Fruit fly (Drosophila melanogaster) whole organism, prepupa: ENCODE measurements around the gene CanA-14F.

Source experiments
- Blimp-1 ChIP-seq: fragments of 200-800 bp; sonication (Bioruptor generic); optimal IDR thresholded peaks from 3 replicates; lab custom pipeline; 2017; ENCODE audit warnings: missing biosample characterization, missing genetic modification characterization, mild to moderate bottlenecking, moderate library complexity, missing genetic modification reagents
- CG10631 ChIP-seq: fragments of 200-800 bp; sonication (Bioruptor generic); optimal IDR thresholded peaks from 2 replicates; lab custom pipeline; 2016; ENCODE audit warnings: missing biosample characterization, missing genetic modification characterization
- CG10669 ChIP-seq: fragments of 200-800 bp; sonication (Bioruptor generic); optimal IDR thresholded peaks from 3 replicates; lab custom pipeline; 2018; ENCODE audit warnings: missing biosample characterization, mild to moderate bottlenecking, missing genetic modification characterization, moderate library complexity
- CG11294 ChIP-seq: fragments of 200-800 bp; sonication (Bioruptor generic); IDR thresholded peaks from 2 replicates; pipeline ENCODE4 v1.3.6; 2022; ENCODE audit warnings: missing biosample characterization, missing genetic modification characterization
- CG11762 ChIP-seq: fragments of 200-800 bp; sonication (Bioruptor generic); optimal IDR thresholded peaks from 3 replicates; lab custom pipeline; 2016; ENCODE audit warnings: missing biosample characterization, missing genetic modification characterization; ENCODE audit not compliant: insufficient read depth
- CG15336 ChIP-seq: fragments of 200-800 bp; sonication (Bioruptor generic); IDR thresholded peaks from 2 replicates; pipeline ENCODE4 v1.3.6; 2022; ENCODE audit warnings: missing biosample characterization, missing genetic modification characterization
- CG1621 ChIP-seq: fragments of 200-800 bp; sonication (Bioruptor generic); optimal IDR thresholded peaks from 3 replicates; lab custom pipeline; 2018; ENCODE audit warnings: missing biosample characterization, mild to moderate bottlenecking, missing genetic modification characterization
- CG16779 ChIP-seq: fragments of 200-800 bp; sonication (Bioruptor generic); optimal IDR thresholded peaks from 3 replicates; lab custom pipeline; 2017; ENCODE audit warnings: missing biosample characterization, mild to moderate bottlenecking, missing genetic modification characterization
- CG3032 ChIP-seq: fragments of 200-800 bp; optimal IDR thresholded peaks from 2 replicates; lab custom pipeline; 2019; ENCODE audit warnings: missing biosample characterization, mild to moderate bottlenecking, missing genetic modification characterization, moderate library complexity
- CG31627 ChIP-seq: fragments of 200-800 bp; sonication (Bioruptor generic); optimal IDR thresholded peaks from 3 replicates; lab custom pipeline; 2016; ENCODE audit warnings: missing biosample characterization, missing genetic modification characterization
- CG32006 ChIP-seq: fragments of 200-800 bp; sonication (Bioruptor generic); optimal IDR thresholded peaks from 3 replicates; lab custom pipeline; 2017; ENCODE audit warnings: missing biosample characterization, mild to moderate bottlenecking, missing genetic modification characterization
- CG34406 ChIP-seq: fragments of 200-800 bp; sonication (Bioruptor generic); optimal IDR thresholded peaks from 3 replicates; lab custom pipeline; 2016; ENCODE audit warnings: missing biosample characterization, missing genetic modification characterization
- CG3919 ChIP-seq: fragments of 200-800 bp; sonication (Bioruptor generic); optimal IDR thresholded peaks from 3 replicates; lab custom pipeline; 2016; ENCODE audit warnings: missing biosample characterization, missing genetic modification characterization
- CG4318 ChIP-seq: fragments of 200-800 bp; sonication (Bioruptor generic); optimal IDR thresholded peaks from 3 replicates; lab custom pipeline; 2017; ENCODE audit warnings: missing biosample characterization, mild to moderate bottlenecking, missing genetic modification characterization
- CG6163 ChIP-seq: fragments of 200-800 bp; sonication (Bioruptor generic); IDR thresholded peaks from 3 replicates; pipeline ENCODE4 v1.3.6; 2022; ENCODE audit warnings: missing biosample characterization, missing genetic modification characterization
- CG6808 ChIP-seq: fragments of 200-800 bp; sonication (Bioruptor generic); optimal IDR thresholded peaks from 3 replicates; lab custom pipeline; 2017; ENCODE audit warnings: missing biosample characterization, missing genetic modification characterization, mild to moderate bottlenecking, moderate library complexity, missing genetic modification reagents
- CG6854 ChIP-seq: fragments of 200-800 bp; sonication (Bioruptor generic); optimal IDR thresholded peaks from 2 replicates; lab custom pipeline; 2017; ENCODE audit warnings: missing biosample characterization, mild to moderate bottlenecking, missing genetic modification characterization
- CG7368 ChIP-seq: fragments of 200-800 bp; sonication (Bioruptor generic); optimal IDR thresholded peaks from 3 replicates; lab custom pipeline; 2016; ENCODE audit warnings: missing biosample characterization, missing genetic modification characterization
- CG8319 ChIP-seq: fragments of 200-800 bp; sonication (Bioruptor generic); optimal IDR thresholded peaks from 3 replicates; lab custom pipeline; 2016; ENCODE audit warnings: missing biosample characterization, missing genetic modification characterization
- CG8632 ChIP-seq: fragments of 200-800 bp; sonication (Bioruptor generic); optimal IDR thresholded peaks from 3 replicates; lab custom pipeline; 2016; ENCODE audit warnings: missing biosample characterization, missing genetic modification characterization
- CG9139 ChIP-seq: fragments of 200-800 bp; sonication (Bioruptor generic); optimal IDR thresholded peaks from 3 replicates; lab custom pipeline; 2017; ENCODE audit warnings: missing biosample characterization, mild to moderate bottlenecking, missing genetic modification characterization
- Eip78C ChIP-seq: fragments of 200-800 bp; sonication (Bioruptor generic); peaks from one replicate; lab custom pipeline; 2016; ENCODE audit warnings: missing biosample characterization, missing genetic modification characterization
- Eip93F ChIP-seq: fragments of 200-800 bp; sonication (Bioruptor generic); optimal IDR thresholded peaks from 2 replicates; lab custom pipeline; 2016; ENCODE audit warnings: missing biosample characterization, mild to moderate bottlenecking, missing genetic modification characterization
- Ets96B ChIP-seq: fragments of 200-800 bp; optimal IDR thresholded peaks from 2 replicates; lab custom pipeline; 2019; ENCODE audit warnings: missing biosample characterization, mild to moderate bottlenecking, missing genetic modification characterization, moderate library complexity
- Gug ChIP-seq: fragments of 200-800 bp; sonication (Bioruptor generic); IDR thresholded peaks from 2 replicates; pipeline ENCODE4 v1.3.6; 2022; ENCODE audit warnings: missing biosample characterization, missing genetic modification characterization
- Hr38 ChIP-seq: sonication (Bioruptor generic); optimal IDR thresholded peaks from 2 replicates; lab custom pipeline; 2016; ENCODE audit warnings: missing biosample characterization, missing genetic modification characterization
- Hr39 ChIP-seq: fragments of 200-800 bp; sonication (Bioruptor generic); optimal IDR thresholded peaks from 2 replicates; lab custom pipeline; 2016; ENCODE audit warnings: missing biosample characterization, missing genetic modification characterization
- Hr4 ChIP-seq: fragments of 200-800 bp; sonication (Bioruptor generic); optimal IDR thresholded peaks from 3 replicates; lab custom pipeline; 2016; ENCODE audit warnings: missing biosample characterization, missing genetic modification characterization
- Lpt ChIP-seq: fragments of 200-800 bp; sonication (Bioruptor generic); optimal IDR thresholded peaks from 3 replicates; lab custom pipeline; 2016; ENCODE audit warnings: missing biosample characterization, missing genetic modification characterization
- Met ChIP-seq: fragments of 200-800 bp; sonication (Bioruptor generic); optimal IDR thresholded peaks from 3 replicates; lab custom pipeline; 2016; ENCODE audit warnings: missing biosample characterization, missing genetic modification characterization
- OdsH ChIP-seq: fragments of 200-800 bp; sonication (Bioruptor generic); optimal IDR thresholded peaks from 3 replicates; lab custom pipeline; 2016; ENCODE audit warnings: missing biosample characterization, missing genetic modification characterization
- Smox ChIP-seq: fragments of 200-800 bp; sonication (Bioruptor generic); optimal IDR thresholded peaks from 3 replicates; lab custom pipeline; 2016; ENCODE audit warnings: missing biosample characterization, missing genetic modification characterization
- Sox102F ChIP-seq: fragments of 200-800 bp; sonication (Bioruptor generic); optimal IDR thresholded peaks from 2 replicates; lab custom pipeline; 2016; ENCODE audit warnings: missing biosample characterization, mild to moderate bottlenecking, missing genetic modification characterization
- Sox14 ChIP-seq: fragments of 200-800 bp; sonication (Bioruptor generic); optimal IDR thresholded peaks from 3 replicates; lab custom pipeline; 2016; ENCODE audit warnings: missing biosample characterization, missing genetic modification characterization
- Sox15 ChIP-seq: fragments of 200-800 bp; sonication (Bioruptor generic); optimal IDR thresholded peaks from 3 replicates; lab custom pipeline; 2016; ENCODE audit warnings: missing biosample characterization, missing genetic modification characterization
- achi ChIP-seq: fragments of 200-800 bp; sonication (Bioruptor generic); optimal IDR thresholded peaks from 3 replicates; lab custom pipeline; 2016; ENCODE audit warnings: missing biosample characterization, missing genetic modification characterization
- acj6 ChIP-seq: fragments of 200-800 bp; sonication (Bioruptor generic); optimal IDR thresholded peaks from 3 replicates; lab custom pipeline; 2016; ENCODE audit warnings: missing biosample characterization, missing genetic modification characterization
- cyc ChIP-seq: fragments of 200-800 bp; sonication (Bioruptor generic); optimal IDR thresholded peaks from 3 replicates; lab custom pipeline; 2016; ENCODE audit warnings: missing biosample characterization, missing genetic modification characterization
- dac ChIP-seq: fragments of 200-800 bp; sonication (Bioruptor generic); optimal IDR thresholded peaks from 2 replicates; lab custom pipeline; 2017; ENCODE audit warnings: missing biosample characterization, mild to moderate bottlenecking, missing genetic modification characterization
- dsx ChIP-seq: fragments of 200-800 bp; optimal IDR thresholded peaks from 3 replicates; lab custom pipeline; 2019; ENCODE audit warnings: missing biosample characterization, mild to moderate bottlenecking, missing genetic modification characterization, moderate library complexity; ENCODE audit not compliant: poor library complexity, severe bottlenecking
- eg ChIP-seq: fragments of 200-800 bp; sonication (Bioruptor generic); IDR thresholded peaks from 3 replicates; pipeline ENCODE4 v1.3.6; 2022; ENCODE audit warnings: missing biosample characterization, missing genetic modification characterization
- esn ChIP-seq: fragments of 200-800 bp; sonication (Bioruptor generic); optimal IDR thresholded peaks from 2 replicates; lab custom pipeline; 2016; ENCODE audit warnings: missing biosample characterization, mild to moderate bottlenecking, missing genetic modification characterization, moderate library complexity
- fd59A ChIP-seq: fragments of 200-800 bp; sonication (Bioruptor generic); optimal IDR thresholded peaks from 2 replicates; lab custom pipeline; 2017; ENCODE audit warnings: missing biosample characterization, mild to moderate bottlenecking, missing genetic modification characterization, missing genetic modification reagents
- fd85E ChIP-seq: fragments of 200-800 bp; sonication (Bioruptor generic); optimal IDR thresholded peaks from 3 replicates; lab custom pipeline; 2016; ENCODE audit warnings: missing biosample characterization, missing genetic modification characterization
- lz ChIP-seq: fragments of 200-800 bp; sonication (Bioruptor generic); optimal IDR thresholded peaks from 3 replicates; lab custom pipeline; 2016; ENCODE audit warnings: missing biosample characterization, missing genetic modification characterization
- net ChIP-seq: fragments of 200-800 bp; sonication (Bioruptor generic); optimal IDR thresholded peaks from 3 replicates; lab custom pipeline; 2016; ENCODE audit warnings: missing biosample characterization, missing genetic modification characterization
- pdm3 ChIP-seq: fragments of 200-800 bp; sonication (Bioruptor generic); optimal IDR thresholded peaks from 3 replicates; lab custom pipeline; 2016; ENCODE audit warnings: missing biosample characterization, missing genetic modification characterization
- salr ChIP-seq, 2 experiments: fragments of 200-800 bp; sonication (Bioruptor generic); optimal IDR thresholded peaks; 3 replicates each; lab custom pipeline; 2016 to 2018; ENCODE audit warnings: missing biosample characterization in 2 of 2, missing genetic modification characterization in 2 of 2, mild to moderate bottlenecking in 1 of 2
- spab ChIP-seq: fragments of 200-800 bp; sonication (Bioruptor generic); optimal IDR thresholded peaks from 2 replicates; lab custom pipeline; 2017; ENCODE audit warnings: missing biosample characterization, mild to moderate bottlenecking, missing genetic modification characterization, missing genetic modification reagents
- ss ChIP-seq, 2 experiments: fragments of 200-800 bp; sonication (Bioruptor generic); optimal IDR thresholded peaks; 2 replicates in 1 of 2; 3 replicates in 1 of 2; lab custom pipeline; 2017 to 2018; ENCODE audit warnings: mild to moderate bottlenecking in 2 of 2, missing biosample characterization in 2 of 2, missing genetic modification characterization in 2 of 2, moderate library complexity in 1 of 2
- topi ChIP-seq: fragments of 200-800 bp; sonication (Bioruptor generic); optimal IDR thresholded peaks from 3 replicates; lab custom pipeline; 2016; ENCODE audit warnings: missing biosample characterization, missing genetic modification characterization
- vri ChIP-seq: fragments of 200-800 bp; sonication (Bioruptor generic); optimal IDR thresholded peaks from 3 replicates; lab custom pipeline; 2016; ENCODE audit warnings: missing biosample characterization, mild to moderate bottlenecking, missing genetic modification characterization

CanA-14F gene

DNA sequence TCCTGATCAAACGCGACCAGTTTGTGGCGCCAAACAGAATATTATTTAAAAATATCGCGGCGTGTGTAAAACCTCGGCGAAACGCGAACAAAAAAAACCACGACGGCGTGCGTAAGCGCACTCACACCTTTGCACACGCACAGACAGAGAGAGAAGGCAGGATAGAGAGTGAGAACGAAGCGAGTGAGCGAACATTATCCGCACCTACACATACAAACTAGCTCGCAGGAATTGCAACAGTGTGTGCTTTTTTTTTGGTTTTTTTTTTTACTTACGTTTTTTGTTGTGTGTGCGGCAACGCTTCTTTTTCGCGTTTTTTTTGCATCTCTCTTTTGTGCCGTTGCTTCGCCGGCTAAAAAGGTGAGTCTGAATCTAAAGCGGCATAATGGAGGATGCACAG is 12.8 kb upstream of the CanA-14F start:
- TF ChIP-seq Hr4 (GFP tag; lab: Kevin White, UChicago) = no peak
- TF ChIP-seq Blimp-1 = peak; percentile 65
- TF ChIP-seq achi (GFP tag; lab: Kevin White, UChicago) = peak; percentile 79
- TF ChIP-seq fd59A (GFP tag; lab: Kevin White, UChicago) = peak; percentile 86
- TF ChIP-seq acj6 (GFP tag; lab: Kevin White, UChicago) = peak; percentile 64
- peak; percentile 90 for TF ChIP-seq CG15336
- TF ChIP-seq Eip78C (GFP tag; lab: Kevin White, UChicago) = peak; percentile 91
- peak; percentile 67 for TF ChIP-seq CG32006 (GFP tag; lab: Kevin White, UChicago)
- peak; percentile 33 for TF ChIP-seq cyc (GFP tag; lab: Kevin White, UChicago)
- peak; percentile 79 for TF ChIP-seq Lpt (GFP tag; lab: Kevin White, UChicago)
- no peak for TF ChIP-seq Hr39 (GFP tag; lab: Kevin White, UChicago)
- TF ChIP-seq Ets96B (tag; lab: Kevin White, UChicago) = peak; percentile 89
- peak; percentile 88 for TF ChIP-seq CG8632 (GFP tag; lab: Kevin White, UChicago)
- no peak for TF ChIP-seq fd85E (GFP tag; lab: Kevin White, UChicago)
- TF ChIP-seq Sox14 (GFP tag; lab: Kevin White, UChicago) = peak; percentile 56
- peak; percentile 95 for TF ChIP-seq CG10669 (GFP tag; lab: Kevin White, UChicago)
- peak; percentile 71 for TF ChIP-seq Eip93F (GFP tag; lab: Kevin White, UChicago)
- TF ChIP-seq CG16779 = peak; percentile 98
- TF ChIP-seq eg (GFP tag; lab: Robert Waterston, UW) = peak; percentile 96
- TF ChIP-seq CG6163 = peak; percentile 99
- peak; percentile 99 for TF ChIP-seq CG9139
- no peak for TF ChIP-seq Smox (GFP tag; lab: Kevin White, UChicago)
- peak; percentile 95 for TF ChIP-seq spab
- peak; percentile 76 for TF ChIP-seq Gug (GFP tag; lab: Robert Waterston, UW)
- TF ChIP-seq Sox15 (GFP tag; lab: Kevin White, UChicago) = no peak
- TF ChIP-seq net (GFP tag; lab: Kevin White, UChicago) = peak; percentile 94
- TF ChIP-seq topi (GFP tag; lab: Kevin White, UChicago) = peak; percentile 82
- TF ChIP-seq CG11294 (GFP tag; lab: Robert Waterston, UW) = peak; percentile 34; the same call in 1 of the 2 replicates
- peak; percentile 99 to 100 for TF ChIP-seq ss (GFP tag; optimal IDR thresholded peaks at IDR 0.05; lab: Kevin White, UChicago)
- peak; percentile 74 for TF ChIP-seq OdsH (GFP tag; lab: Kevin White, UChicago)
- peak; percentile 81 for TF ChIP-seq CG3919
- TF ChIP-seq CG7368 = peak; percentile 87
- peak; percentile 42 for TF ChIP-seq lz (GFP tag; lab: Kevin White, UChicago)
- TF ChIP-seq CG34406 (GFP tag; lab: Kevin White, UChicago) = peak; percentile 90
- TF ChIP-seq CG4318 (GFP tag; lab: Kevin White, UChicago) = no peak
- TF ChIP-seq Hr38 (GFP tag; lab: Kevin White, UChicago) = no peak
- TF ChIP-seq CG31627 (GFP tag; lab: Kevin White, UChicago) = no peak
- TF ChIP-seq CG8319 (GFP tag; lab: Kevin White, UChicago) = peak; percentile 82
- peak; percentile 83 for TF ChIP-seq CG11762 (GFP tag; lab: Kevin White, UChicago)
- peak; percentile 93 for TF ChIP-seq CG6854 (GFP tag; lab: Kevin White, UChicago)
- TF ChIP-seq CG3032 (tag; lab: Kevin White, UChicago) = peak; percentile 86
- no peak for TF ChIP-seq Met (GFP tag; lab: Kevin White, UChicago)
- peak; percentile 96 for TF ChIP-seq dsx (GFP tag; lab: Kevin White, UChicago)
- TF ChIP-seq CG1621 (tag; lab: Kevin White, UChicago) = peak; percentile 97
- peak; percentile 83 to 92 for TF ChIP-seq salr (GFP tag; optimal IDR thresholded peaks at IDR 0.05; lab: Kevin White, UChicago)
- TF ChIP-seq Sox102F (GFP tag; lab: Kevin White, UChicago) = peak; percentile 78
- peak; percentile 69 for TF ChIP-seq esn (GFP tag; lab: Kevin White, UChicago)
- peak; percentile 85 for TF ChIP-seq pdm3 (GFP tag; lab: Kevin White, UChicago)
- peak; percentile 98 for TF ChIP-seq CG6808 (GFP tag; lab: Kevin White, UChicago)
- peak; percentile 86 for TF ChIP-seq vri
- peak; percentile 71 for TF ChIP-seq dac (GFP tag; lab: Kevin White, UChicago)
- no peak for TF ChIP-seq CG10631
